Fruit fly (Drosophila melanogaster): ENCODE results near the gene Nlp.

The Nlp gene

dm6 chr3R:30014977-30015514, 10.5 kb downstream of the Nlp start, which contains the start of gene CG7920 (continued):
- TF ChIP-seq hkb (optimal IDR thresholded peaks at IDR 0.05), result no peak
- peak; percentile 33 for TF ChIP-seq hkb (GFP tag; IDR thresholded peaks at IDR 0.05)
- TF ChIP-seq CG4730 (GFP tag; IDR thresholded peaks at IDR 0.05), result no peak
- no peak for TF ChIP-seq Poxn (GFP tag; IDR thresholded peaks at IDR 0.05)
- TF ChIP-seq Doc2 (GFP tag; IDR thresholded peaks at IDR 0.05), result no peak
- no peak for TF ChIP-seq GATAe (GFP tag; conservative IDR thresholded peaks at IDR 0.05)
- TF ChIP-seq CG15696 (tag; optimal IDR thresholded peaks at IDR 0.05), result no peak
- no peak for TF ChIP-seq fu2 (GFP tag; optimal IDR thresholded peaks at IDR 0.05)
- peak; percentile 71 for TF ChIP-seq CG18599 (GFP tag; optimal IDR thresholded peaks at IDR 0.05)
- TF ChIP-seq prd (optimal IDR thresholded peaks at IDR 0.05), result no peak
- TF ChIP-seq prd (GFP tag; IDR thresholded peaks at IDR 0.05), result no peak
- peak; percentile 4 for TF ChIP-seq gcm (GFP tag; optimal IDR thresholded peaks at IDR 0.05)
- TF ChIP-seq Elba2 (GFP tag; optimal IDR thresholded peaks at IDR 0.05), result no peak
- no peak for TF ChIP-seq pan (optimal IDR thresholded peaks at IDR 0.05)
- TF ChIP-seq pan (GFP tag; optimal IDR thresholded peaks at IDR 0.05 in 1 of 2, IDR thresholded peaks at IDR 0.05 in 1 of 2), result no peak
- TF ChIP-seq CG16863 (GFP tag; optimal IDR thresholded peaks at IDR 0.05), result no peak
- TF ChIP-seq Dad (GFP tag; optimal IDR thresholded peaks at IDR 0.05), result no peak
- no peak for TF ChIP-seq Mad (GFP tag; optimal IDR thresholded peaks at IDR 0.05)
- no peak for TF ChIP-seq br (optimal IDR thresholded peaks at IDR 0.05)
- no peak for TF ChIP-seq CG12155 (GFP tag; optimal IDR thresholded peaks at IDR 0.05)
- peak; percentile 34 for TF ChIP-seq grau (tag; optimal IDR thresholded peaks at IDR 0.05)
- TF ChIP-seq Bteb2 (GFP tag; optimal IDR thresholded peaks at IDR 0.05), result peak; percentile 29
- TF ChIP-seq CG34422 (GFP tag; IDR thresholded peaks at IDR 0.05), result peak; percentile 55; the same call in 2 of the 3 replicates
- TF ChIP-seq C15 (GFP tag; IDR thresholded peaks at IDR 0.05), result no peak
- TF ChIP-seq CG12071 (GFP tag; optimal IDR thresholded peaks at IDR 0.05), result peak; percentile 24
- TF ChIP-seq tup (GFP tag; optimal IDR thresholded peaks at IDR 0.05), result no peak
- TF ChIP-seq Mes4 (GFP tag; optimal IDR thresholded peaks at IDR 0.05), result no peak
- peak; percentile 43 for TF ChIP-seq CG10147 (GFP tag; optimal IDR thresholded peaks at IDR 0.05)
- no peak for TF ChIP-seq Oaz (GFP tag; IDR thresholded peaks at IDR 0.05)
- TF ChIP-seq CG32767 (GFP tag; IDR thresholded peaks at IDR 0.05), result no peak
- TF ChIP-seq otp (GFP tag; IDR thresholded peaks at IDR 0.05), result no peak
- no peak for TF ChIP-seq CG31224 (GFP tag; IDR thresholded peaks at IDR 0.05)
- TF ChIP-seq Trl (optimal IDR thresholded peaks at IDR 0.05), result no peak
- no peak for TF ChIP-seq Trl (GFP tag; optimal IDR thresholded peaks at IDR 0.05)
- TF ChIP-seq CG11560 (tag; IDR thresholded peaks at IDR 0.05), result no peak
- TF ChIP-seq CG3163 (GFP tag; optimal IDR thresholded peaks at IDR 0.05), result no peak
- TF ChIP-seq CG30403 (GFP tag; optimal IDR thresholded peaks at IDR 0.05), result peak; percentile 22
- no peak for TF ChIP-seq Nf-YA (GFP tag; IDR thresholded peaks at IDR 0.05)
- no peak for TF ChIP-seq Asciz (GFP tag; optimal IDR thresholded peaks at IDR 0.05)
- TF ChIP-seq CG4820 (GFP tag; optimal IDR thresholded peaks at IDR 0.05), result no peak
- no peak for TF ChIP-seq CG1024 (GFP tag; IDR thresholded peaks at IDR 0.05)
- no peak for TF ChIP-seq Aef1 (GFP tag; IDR thresholded peaks at IDR 0.05)
- TF ChIP-seq chinmo (GFP tag; IDR thresholded peaks at IDR 0.05; ENCODE audit: partially characterized antibody), result peak; percentile 76; the same call in 2 of the 4 replicates
- no peak for TF ChIP-seq ftz-f1 (GFP tag; optimal IDR thresholded peaks at IDR 0.05)
- no peak for TF ChIP-seq Gug (GFP tag; IDR thresholded peaks at IDR 0.05)
- TF ChIP-seq da (GFP tag; optimal IDR thresholded peaks at IDR 0.05), result no peak
- no peak for TF ChIP-seq CG11093 (GFP tag; IDR thresholded peaks at IDR 0.05)
- no peak for TF ChIP-seq CG10209 (GFP tag; optimal IDR thresholded peaks at IDR 0.05)
- peak; percentile 40 for TF ChIP-seq CG2129 (GFP tag; IDR thresholded peaks at IDR 0.05; ENCODE audit: partially characterized antibody)
- no peak for TF ChIP-seq repo (GFP tag; optimal IDR thresholded peaks at IDR 0.05)
- TF ChIP-seq Bgb (GFP tag; IDR thresholded peaks at IDR 0.05; ENCODE audit: partially characterized antibody), result peak; percentile 79
- no peak for TF ChIP-seq CG1233 (GFP tag; optimal IDR thresholded peaks at IDR 0.05)
- peak; percentile 55 for TF ChIP-seq lbe (GFP tag; optimal IDR thresholded peaks at IDR 0.05)
- no peak for TF ChIP-seq trh (GFP tag; optimal IDR thresholded peaks at IDR 0.05)

Data from whole organism, embryonic.